Worm (Caenorhabditis elegans) whole organism, L3 larva: ENCODE results near the gene epic-3.

ENCODE experiments used
- R02D3.7 ChIP-seq: fragments of 150-350 bp; optimal IDR thresholded peaks from 2 replicates; lab custom pipeline; 2014; ENCODE audit warnings: missing biosample characterization, missing genetic modification characterization
- ZK546.5 ChIP-seq: sonication (generic microtip); optimal IDR thresholded peaks from 2 replicates; lab custom pipeline; 2017; ENCODE audit warnings: missing biosample characterization, missing genetic modification characterization
- aly-2 ChIP-seq: fragments of 150-350 bp; optimal IDR thresholded peaks from 2 replicates; lab custom pipeline; 2014; ENCODE audit warnings: missing biosample characterization, missing genetic modification characterization
- ceh-16 ChIP-seq: sonication (generic microtip); optimal IDR thresholded peaks from 2 replicates; lab custom pipeline; 2017; ENCODE audit warnings: missing biosample characterization, missing genetic modification characterization
- ceh-28 ChIP-seq: fragments of 150-350 bp; optimal IDR thresholded peaks from 2 replicates; lab custom pipeline; 2014; ENCODE audit warnings: missing biosample characterization, missing genetic modification reagents, missing genetic modification characterization
- ceh-82 ChIP-seq: fragments of 150-350 bp; optimal IDR thresholded peaks from 2 replicates; lab custom pipeline; 2014; ENCODE audit warnings: missing biosample characterization, missing genetic modification characterization
- ceh-9 ChIP-seq: sonication (generic microtip); optimal IDR thresholded peaks from 2 replicates; lab custom pipeline; 2018; ENCODE audit warnings: missing biosample characterization, missing genetic modification characterization
- daf-12 ChIP-seq: fragments of 150-350 bp; optimal IDR thresholded peaks from 2 replicates; lab custom pipeline; 2014; ENCODE audit warnings: missing biosample characterization, missing genetic modification reagents, missing genetic modification characterization
- egl-27 ChIP-seq: sonication (generic microtip); optimal IDR thresholded peaks from 4 replicates; lab custom pipeline; 2017; ENCODE audit warnings: missing biosample characterization, missing genetic modification reagents, missing genetic modification characterization
- egl-5 ChIP-seq: fragments of 150-350 bp; optimal IDR thresholded peaks from 2 replicates; lab custom pipeline; 2017; ENCODE audit warnings: missing biosample characterization, missing genetic modification reagents, missing genetic modification characterization, inconsistent platforms
- elt-1 ChIP-seq: fragments of 150-350 bp; optimal IDR thresholded peaks from 2 replicates; lab custom pipeline; 2014; ENCODE audit warnings: missing biosample characterization, missing genetic modification characterization
- elt-2 ChIP-seq: sonication (generic microtip); optimal IDR thresholded peaks from 2 replicates; lab custom pipeline; 2016; ENCODE audit warnings: missing genetic modification reagents, mild to moderate bottlenecking, missing genetic modification characterization, missing compliant biosample characterization
- elt-3 ChIP-seq, 3 experiments: fragments of 150-350 bp in 1 of 3; sonication (generic microtip) in 2 of 3; optimal IDR thresholded peaks; 2 replicates in 2 of 3; 4 replicates in 1 of 3; lab custom pipeline; 2014 to 2017; ENCODE audit warnings: missing biosample characterization in 3 of 3, missing genetic modification characterization in 3 of 3
- eor-1 ChIP-seq, 2 experiments: fragments of 150-350 bp; optimal IDR thresholded peaks; 2 replicates each; lab custom pipeline; 2014 to 2018; ENCODE audit warnings: missing biosample characterization in 2 of 2, missing genetic modification characterization in 2 of 2
- fkh-10 ChIP-seq: sonication (generic microtip); optimal IDR thresholded peaks from 2 replicates; lab custom pipeline; 2017; ENCODE audit warnings: missing biosample characterization, missing genetic modification reagents, missing genetic modification characterization
- fkh-2 ChIP-seq: fragments of 150-350 bp; optimal IDR thresholded peaks from 2 replicates; lab custom pipeline; 2014; ENCODE audit warnings: missing biosample characterization, missing genetic modification reagents, missing genetic modification characterization
- fos-1 ChIP-seq: fragments of 150-350 bp; optimal IDR thresholded peaks from 2 replicates; lab custom pipeline; 2014; ENCODE audit warnings: missing biosample characterization, missing genetic modification characterization
- hmg-11 ChIP-seq: sonication (generic microtip); optimal IDR thresholded peaks from 2 replicates; lab custom pipeline; 2016; ENCODE audit warnings: missing genetic modification characterization, missing compliant biosample characterization
- jun-1 ChIP-seq: fragments of 150-350 bp; optimal IDR thresholded peaks from 2 replicates; lab custom pipeline; 2014; ENCODE audit warnings: missing biosample characterization, missing genetic modification reagents, missing genetic modification characterization
- lin-15B ChIP-seq: fragments of 150-350 bp; optimal IDR thresholded peaks from 2 replicates; lab custom pipeline; 2014; ENCODE audit warnings: missing biosample characterization, missing genetic modification characterization
- lin-39 ChIP-seq: fragments of 150-350 bp; optimal IDR thresholded peaks from 2 replicates; lab custom pipeline; 2018; ENCODE audit warnings: missing biosample characterization, missing genetic modification reagents, missing genetic modification characterization
- lsy-12 ChIP-seq: sonication (generic microtip); optimal IDR thresholded peaks from 2 replicates; lab custom pipeline; 2016; ENCODE audit warnings: mild to moderate bottlenecking, missing genetic modification characterization, missing compliant biosample characterization
- mdl-1 ChIP-seq: fragments of 150-350 bp; optimal IDR thresholded peaks from 2 replicates; lab custom pipeline; 2014; ENCODE audit warnings: missing biosample characterization, missing genetic modification characterization
- mml-1 ChIP-seq: fragments of 150-350 bp; sonication (generic microtip); optimal IDR thresholded peaks from 3 replicates; lab custom pipeline; 2014; ENCODE audit warnings: missing biosample characterization, missing genetic modification characterization
- nfya-1 ChIP-seq: sonication (generic microtip); optimal IDR thresholded peaks from 2 replicates; lab custom pipeline; 2017; ENCODE audit warnings: missing genetic modification characterization, mild to moderate bottlenecking, missing compliant biosample characterization, antibody characterized with exemption, moderate library complexity; ENCODE audit not compliant: insufficient read depth
- nhr-11 ChIP-seq: fragments of 150-350 bp; optimal IDR thresholded peaks from 2 replicates; lab custom pipeline; 2014; ENCODE audit warnings: missing biosample characterization, missing genetic modification characterization
- nhr-12 ChIP-seq: fragments of 150-350 bp; optimal IDR thresholded peaks from 2 replicates; lab custom pipeline; 2014; ENCODE audit warnings: missing biosample characterization, missing genetic modification characterization
- nhr-23 ChIP-seq: fragments of 150-350 bp; optimal IDR thresholded peaks from 2 replicates; lab custom pipeline; 2014; ENCODE audit warnings: missing biosample characterization, missing genetic modification reagents, missing genetic modification characterization
- nhr-237 ChIP-seq: fragments of 150-350 bp; optimal IDR thresholded peaks from 2 replicates; lab custom pipeline; 2014; ENCODE audit warnings: missing biosample characterization, missing genetic modification characterization
- nhr-25 ChIP-seq: sonication (generic microtip); optimal IDR thresholded peaks from 2 replicates; lab custom pipeline; 2017; ENCODE audit warnings: missing biosample characterization, missing genetic modification characterization
- nhr-28 ChIP-seq: fragments of 150-350 bp; optimal IDR thresholded peaks from 2 replicates; lab custom pipeline; 2014; ENCODE audit warnings: missing biosample characterization, missing genetic modification characterization
- nhr-43 ChIP-seq: sonication (generic microtip); optimal IDR thresholded peaks from 2 replicates; lab custom pipeline; 2016; ENCODE audit warnings: mild to moderate bottlenecking, missing genetic modification characterization, missing compliant biosample characterization; ENCODE audit not compliant: poor library complexity, severe bottlenecking
- nhr-76 ChIP-seq: fragments of 150-350 bp; sonication (generic microtip); optimal IDR thresholded peaks from 5 replicates; lab custom pipeline; 2014; ENCODE audit warnings: missing biosample characterization, missing genetic modification characterization
- nhr-77 ChIP-seq: fragments of 150-350 bp; optimal IDR thresholded peaks from 2 replicates; lab custom pipeline; 2014; ENCODE audit warnings: missing biosample characterization, missing genetic modification characterization
- pha-4 ChIP-seq: fragments of 150-350 bp; optimal IDR thresholded peaks from 2 replicates; lab custom pipeline; 2014; ENCODE audit warnings: missing biosample characterization, missing genetic modification reagents, missing genetic modification characterization
- pqm-1 ChIP-seq: fragments of 150-350 bp; optimal IDR thresholded peaks from 2 replicates; lab custom pipeline; 2017; ENCODE audit warnings: missing biosample characterization, missing genetic modification characterization, inconsistent platforms
- skn-1 ChIP-seq: fragments of 150-350 bp; optimal IDR thresholded peaks from 2 replicates; lab custom pipeline; 2014; ENCODE audit warnings: missing biosample characterization, missing genetic modification characterization
- snpc-4 ChIP-seq: fragments of 150-350 bp; optimal IDR thresholded peaks from 2 replicates; lab custom pipeline; 2014; ENCODE audit warnings: missing biosample characterization, missing genetic modification characterization
- tbx-2 ChIP-seq: sonication (generic microtip); optimal IDR thresholded peaks from 2 replicates; lab custom pipeline; 2016; ENCODE audit warnings: mild to moderate bottlenecking, missing genetic modification characterization, missing compliant biosample characterization
- unc-39 ChIP-seq: sonication (generic microtip); optimal IDR thresholded peaks from 4 replicates; lab custom pipeline; 2017; ENCODE audit warnings: missing biosample characterization, missing genetic modification characterization
- unc-62 ChIP-seq: fragments of 150-350 bp; sonication (generic microtip); optimal IDR thresholded peaks from 4 replicates; lab custom pipeline; 2014; ENCODE audit warnings: missing biosample characterization, missing genetic modification reagents, missing genetic modification characterization
- zag-1 ChIP-seq: fragments of 150-350 bp; optimal IDR thresholded peaks from 2 replicates; lab custom pipeline; 2014; ENCODE audit warnings: missing biosample characterization, missing genetic modification characterization
- ztf-11 ChIP-seq: fragments of 150-350 bp; optimal IDR thresholded peaks from 2 replicates; lab custom pipeline; 2014; ENCODE audit warnings: missing biosample characterization, missing genetic modification characterization
- ztf-4 ChIP-seq: fragments of 150-350 bp; optimal IDR thresholded peaks from 2 replicates; lab custom pipeline; 2014; ENCODE audit warnings: missing biosample characterization, missing genetic modification characterization

The epic-3 gene

DNA sequence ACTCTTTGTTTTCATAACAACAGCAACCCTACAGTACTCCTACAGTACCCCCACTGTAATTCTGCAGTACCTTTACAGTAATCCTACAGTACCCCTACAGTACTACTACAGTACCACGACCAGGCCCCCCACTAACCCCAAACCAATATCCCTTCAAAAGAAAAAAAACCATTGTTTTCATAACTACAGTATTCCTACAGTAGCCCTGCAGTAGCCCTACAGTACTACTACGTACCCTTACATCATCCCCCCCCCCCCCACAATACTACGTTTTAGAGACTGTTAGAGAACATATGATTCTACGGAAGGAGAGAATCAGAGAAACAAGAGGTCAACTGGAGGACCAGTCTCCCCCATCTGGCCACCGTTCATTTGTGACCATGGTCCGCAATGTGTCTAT, 29.3 kb upstream of the epic-3 start, which contains the start of gene Y41D4A.3:
Gene Y41D4A.3 (plus strand): TSS at position 301 of the 400 bp plus-strand sequence.
- TF ChIP-seq fkh-2 (no peak), pha-4 (tag; lab: Kevin White, UChicago) (no peak), egl-27 (tag; lab: Kevin White, UChicago) (no peak), egl-5 (tag; lab: Kevin White, UChicago) (no peak), elt-3 (tag; optimal IDR thresholded peaks at IDR 0.05; lab: Kevin White, UChicago) (no peak), tbx-2 (tag; lab: Kevin White, UChicago) (no peak), ceh-82 (no peak), mdl-1 (tag; lab: Kevin White, UChicago) (no peak), nhr-237 (tag; lab: Kevin White, UChicago) (no peak), lin-39 (no peak)

DNA sequence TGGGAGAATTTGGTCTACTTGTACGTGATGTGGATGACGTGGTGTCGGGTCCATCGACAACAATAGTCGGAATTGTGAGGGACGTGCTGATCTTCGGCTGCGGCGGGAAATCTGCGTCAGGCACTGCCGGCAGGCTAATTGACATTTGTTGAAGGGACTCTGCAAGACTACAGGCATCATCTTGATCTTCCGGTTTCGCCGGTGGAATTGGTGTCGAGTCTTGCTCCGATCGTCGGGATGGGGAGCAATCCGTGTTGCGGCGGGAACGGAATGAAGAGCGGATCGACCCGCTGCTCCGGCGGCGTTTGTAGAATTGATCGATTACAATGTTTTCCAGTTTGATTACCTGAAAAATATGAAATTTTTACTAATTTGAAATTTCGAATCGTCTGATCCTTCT, 28.3 kb upstream of the epic-3 start:
- TF ChIP-seq nhr-43 (no peak), fos-1 (no peak), daf-12 (tag; lab: Kevin White, UChicago) (no peak), ceh-28 (no peak), elt-1 (tag; lab: Kevin White, UChicago) (no peak), ZK546.5 (no peak), ztf-11 (tag; lab: Kevin White, UChicago) (no peak), lin-15B (tag; lab: Kevin White, UChicago) (no peak), R02D3.7 (tag; lab: Kevin White, UChicago) (no peak), ceh-82 (no peak), lin-39 (no peak), lsy-12 (tag; lab: Kevin White, UChicago) (no peak), nhr-77 (tag; lab: Kevin White, UChicago) (no peak), jun-1 (tag; lab: Kevin White, UChicago) (no peak), ceh-9 (tag; lab: Kevin White, UChicago) (no peak), ceh-16 (tag; lab: Kevin White, UChicago) (no peak), nhr-12 (no peak), elt-2 (no peak), nhr-11 (tag; lab: Kevin White, UChicago) (no peak)
- TF ChIP-seq, all 47 proteins: peak for 0

DNA sequence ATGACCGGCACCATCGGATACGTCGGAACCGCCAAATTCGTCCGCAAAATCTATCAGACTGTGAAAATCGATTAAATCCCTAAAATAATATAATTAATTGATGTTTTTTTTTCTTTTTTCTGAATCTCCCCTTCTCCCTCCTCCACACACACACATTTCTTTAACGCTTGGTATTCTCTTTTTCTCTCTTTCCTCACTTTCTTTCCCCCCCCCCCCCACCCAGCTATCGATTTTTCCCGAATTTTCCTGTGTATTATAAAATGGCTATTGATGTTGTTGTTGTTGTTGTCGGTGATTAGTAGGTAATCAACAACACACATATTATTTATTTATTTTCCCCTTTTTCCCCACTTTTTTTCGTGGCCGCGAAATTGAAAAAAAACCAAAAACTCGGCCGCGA, 27.1 kb upstream of the epic-3 start:
- TF ChIP-seq fos-1: no peak
- peak; percentile 33 for TF ChIP-seq hmg-11 (tag; lab: Kevin White, UChicago)
- TF ChIP-seq, all 47 proteins: peak for 1

DNA sequence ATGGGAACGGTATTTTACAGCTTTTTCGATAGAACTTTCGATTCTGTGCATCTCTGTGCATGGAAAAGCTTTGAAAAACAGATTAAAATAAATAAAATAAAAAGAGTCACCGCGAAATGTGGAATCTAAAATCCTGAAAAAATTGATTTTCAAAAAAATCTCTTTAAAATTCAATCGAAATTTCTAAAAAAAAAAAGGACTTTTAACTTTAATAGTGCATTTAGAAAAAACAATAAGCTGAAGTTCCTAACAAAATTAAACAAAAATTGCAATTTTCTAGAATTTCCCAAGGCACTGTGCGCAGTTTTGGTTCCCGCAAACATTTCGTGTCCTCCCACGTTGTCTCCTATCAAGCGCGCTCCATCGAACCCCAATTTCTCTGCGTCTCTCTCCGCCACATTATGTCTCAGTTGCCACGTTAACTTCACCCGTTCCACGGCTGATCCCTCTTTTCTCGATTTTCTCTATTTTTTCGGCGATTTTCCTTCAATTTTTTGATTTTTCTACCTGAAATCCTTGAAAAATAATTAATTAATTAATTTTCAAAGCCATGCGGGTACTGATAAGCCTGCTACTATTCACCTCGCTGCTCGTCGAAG, 21.4 kb upstream of the epic-3 start, which contains the start of the genes Y41D4A.6 and Y41D4A.4:
Gene Y41D4A.6 (minus strand): TSS at position 51 of the 599 bp plus-strand sequence.
Gene Y41D4A.4 (plus strand): TSS at position 549 of the 599 bp plus-strand sequence.
- peak; percentile 33 for TF ChIP-seq jun-1 (tag; lab: Kevin White, UChicago)
- peak; percentile 48 for TF ChIP-seq fkh-10 (GFP tag; lab: Kevin White, UChicago)
- TF ChIP-seq zag-1: no peak
- peak; percentile 70 for TF ChIP-seq lsy-12 (tag; lab: Kevin White, UChicago)
- TF ChIP-seq snpc-4 (tag; lab: Kevin White, UChicago): peak; percentile 37
- peak; percentile 76 for TF ChIP-seq nfya-1 (tag; lab: Kevin White, UChicago)
- no peak for TF ChIP-seq ZK546.5
- no peak for TF ChIP-seq nhr-28
- no peak for TF ChIP-seq elt-3 (tag; optimal IDR thresholded peaks at IDR 0.05; lab: Kevin White, UChicago)
- TF ChIP-seq skn-1 (tag; lab: Kevin White, UChicago): no peak
- TF ChIP-seq aly-2 (tag; lab: Kevin White, UChicago): peak; percentile 52
- no peak for TF ChIP-seq unc-62 (GFP tag; lab: Kevin White, UChicago)
- no peak for TF ChIP-seq daf-12 (tag; lab: Kevin White, UChicago)
- no peak for TF ChIP-seq fos-1
- peak; percentile 56 for TF ChIP-seq nhr-25 (tag; lab: Kevin White, UChicago)
- TF ChIP-seq egl-5 (tag; lab: Kevin White, UChicago): peak; percentile 15
- TF ChIP-seq mml-1 (tag; lab: Kevin White, UChicago): no peak
- TF ChIP-seq tbx-2 (tag; lab: Kevin White, UChicago): no peak
- peak; percentile 69 for TF ChIP-seq lin-39
- peak; percentile 62 for TF ChIP-seq elt-2
- no peak for TF ChIP-seq fkh-2
- peak; percentile 50 for TF ChIP-seq nhr-23
- no peak for TF ChIP-seq ceh-9 (tag; lab: Kevin White, UChicago)
- peak; percentile 82 for TF ChIP-seq pha-4 (tag; lab: Kevin White, UChicago)
- no peak for TF ChIP-seq ztf-11 (tag; lab: Kevin White, UChicago)
- peak; percentile 37 for TF ChIP-seq pqm-1 (tag; lab: Kevin White, UChicago)
- no peak for TF ChIP-seq nhr-237 (tag; lab: Kevin White, UChicago)
- no peak for TF ChIP-seq ceh-16 (tag; lab: Kevin White, UChicago)
- peak; percentile 81 for TF ChIP-seq hmg-11 (tag; lab: Kevin White, UChicago)
- TF ChIP-seq nhr-11 (tag; lab: Kevin White, UChicago): no peak
- no peak for TF ChIP-seq unc-39
- TF ChIP-seq nhr-76 (tag; lab: Kevin White, UChicago): no peak
- no peak for TF ChIP-seq ztf-4 (tag; lab: Kevin White, UChicago)
- no peak for TF ChIP-seq nhr-77 (tag; lab: Kevin White, UChicago)
- TF ChIP-seq nhr-12: no peak
- TF ChIP-seq eor-1 (tag; optimal IDR thresholded peaks at IDR 0.05; lab: Kevin White, UChicago): no peak
- TF ChIP-seq ceh-28: peak; percentile 46
- TF ChIP-seq nhr-43: peak; percentile 71
- no peak for TF ChIP-seq mdl-1 (tag; lab: Kevin White, UChicago)
